Fruit fly (Drosophila melanogaster) whole organism, adult: ENCODE results near the gene CG7692.

Experiments used
- CG11617 ChIP-seq: fragments of 200-800 bp; sonication (Bioruptor generic); optimal IDR thresholded peaks from 2 replicates; lab custom pipeline; 2017; ENCODE audit warnings: mild to moderate bottlenecking, missing biosample characterization, missing genetic modification reagents, missing genetic modification characterization
- CG12768 ChIP-seq: fragments of 200-800 bp; sonication (Bioruptor generic); optimal IDR thresholded peaks from 2 replicates; lab custom pipeline; 2017; ENCODE audit warnings: missing biosample characterization, missing genetic modification characterization, mild to moderate bottlenecking, moderate library complexity, missing genetic modification reagents
- CG14711 ChIP-seq: fragments of 200-800 bp; sonication (Bioruptor generic); optimal IDR thresholded peaks from 2 replicates; lab custom pipeline; 2018; ENCODE audit warnings: missing biosample characterization, mild to moderate bottlenecking, missing genetic modification characterization, moderate library complexity
- CG1620 ChIP-seq: fragments of 200-800 bp; sonication (Bioruptor generic); optimal IDR thresholded peaks from 2 replicates; lab custom pipeline; 2016; ENCODE audit warnings: missing biosample characterization, missing genetic modification characterization
- CG33017 ChIP-seq: fragments of 200-800 bp; sonication (Bioruptor generic); optimal IDR thresholded peaks from 2 replicates; lab custom pipeline; 2018; ENCODE audit warnings: missing biosample characterization, mild to moderate bottlenecking, missing genetic modification characterization, moderate library complexity
- CG5204 ChIP-seq: fragments of 200-800 bp; sonication (Bioruptor generic); optimal IDR thresholded peaks from 2 replicates; lab custom pipeline; 2016; ENCODE audit warnings: missing biosample characterization, missing genetic modification characterization
- CG7045 ChIP-seq: fragments of 200-800 bp; sonication (Bioruptor generic); optimal IDR thresholded peaks from 2 replicates; lab custom pipeline; 2017; ENCODE audit warnings: missing biosample characterization, mild to moderate bottlenecking, missing genetic modification characterization
- CG7101 ChIP-seq: fragments of 200-800 bp; sonication (Bioruptor generic); optimal IDR thresholded peaks from 2 replicates; lab custom pipeline; 2018; ENCODE audit warnings: missing biosample characterization, mild to moderate bottlenecking, missing genetic modification characterization, moderate library complexity
- Clk ChIP-seq: fragments of 200-800 bp; sonication (Bioruptor generic); optimal IDR thresholded peaks from 2 replicates; lab custom pipeline; 2017; ENCODE audit warnings: missing biosample characterization, missing genetic modification characterization
- Crg-1 ChIP-seq: fragments of 200-800 bp; sonication (Bioruptor generic); optimal IDR thresholded peaks from 2 replicates; lab custom pipeline; 2016; ENCODE audit warnings: missing biosample characterization, missing genetic modification characterization
- Hr96 ChIP-seq: fragments of 200-800 bp; sonication (Bioruptor generic); optimal IDR thresholded peaks from 2 replicates; lab custom pipeline; 2016; ENCODE audit warnings: missing biosample characterization, missing genetic modification characterization
- Mnt ChIP-seq: fragments of 200-800 bp; sonication (Bioruptor generic); optimal IDR thresholded peaks from 2 replicates; lab custom pipeline; 2016; ENCODE audit warnings: missing biosample characterization, mild to moderate bottlenecking, missing genetic modification characterization
- bab1 ChIP-seq: fragments of 200-800 bp; sonication (Bioruptor generic); optimal IDR thresholded peaks from 3 replicates; lab custom pipeline; 2019; ENCODE audit warnings: missing biosample characterization, mild to moderate bottlenecking, missing genetic modification characterization, moderate library complexity
- cic ChIP-seq: fragments of 200-800 bp; sonication (Bioruptor generic); optimal IDR thresholded peaks from 2 replicates; lab custom pipeline; 2017; ENCODE audit warnings: missing biosample characterization, mild to moderate bottlenecking, missing genetic modification characterization, moderate library complexity
- cnc ChIP-seq, 2 experiments: fragments of >200 bp; optimal IDR thresholded peaks; 2 replicates each; lab custom pipeline; 2017
- kay ChIP-seq: fragments of 200-800 bp; sonication (Bioruptor generic); peaks from one replicate; lab custom pipeline; 2016; ENCODE audit warnings: missing biosample characterization, missing genetic modification characterization, borderline replicate concordance
- ovo ChIP-seq: fragments of 200-800 bp; sonication (Bioruptor generic); optimal IDR thresholded peaks from 2 replicates; lab custom pipeline; 2016; ENCODE audit warnings: missing biosample characterization, missing genetic modification characterization
- pad ChIP-seq: fragments of 200-800 bp; sonication (Bioruptor generic); optimal IDR thresholded peaks from 3 replicates; lab custom pipeline; 2017; ENCODE audit warnings: missing biosample characterization, missing genetic modification characterization, mild to moderate bottlenecking, moderate library complexity, missing genetic modification reagents
- tj ChIP-seq: fragments of 200-800 bp; sonication (Bioruptor generic); optimal IDR thresholded peaks from 3 replicates; lab custom pipeline; 2017; ENCODE audit warnings: missing biosample characterization, mild to moderate bottlenecking, missing genetic modification characterization, moderate library complexity
- toe ChIP-seq: fragments of 200-800 bp; sonication (Bioruptor generic); optimal IDR thresholded peaks from 2 replicates; lab custom pipeline; 2016; ENCODE audit warnings: missing biosample characterization, missing genetic modification characterization

Gene CG7692

dm6 chr3L:17329069-17329468, 22.6 kb upstream of the CG7692 start, which contains the start of gene Or74a:
Gene Or74a, minus strand, starts transcription at chr3L:17329169.
- TF ChIP-seq Mnt (GFP tag; lab: Kevin White, UChicago) (no peak), pad (GFP tag; lab: Kevin White, UChicago) (no peak), CG7101 (tag; lab: Kevin White, UChicago) (no peak), bab1 (no peak), CG33017 (tag; lab: Kevin White, UChicago) (no peak), cic (GFP tag; lab: Kevin White, UChicago) (no peak), tj (GFP tag; lab: Kevin White, UChicago) (no peak), CG5204 (GFP tag; lab: Kevin White, UChicago) (no peak), Clk (GFP tag; lab: Kevin White, UChicago) (no peak), Hr96 (GFP tag; lab: Kevin White, UChicago) (no peak), CG1620 (GFP tag; lab: Kevin White, UChicago) (no peak), ovo (GFP tag; lab: Kevin White, UChicago) (no peak), CG7045 (GFP tag; lab: Kevin White, UChicago) (no peak), toe (GFP tag; lab: Kevin White, UChicago) (no peak), CG12768 (GFP tag; lab: Kevin White, UChicago) (no peak), CG11617 (GFP tag; lab: Kevin White, UChicago) (no peak)

- no peak for TF ChIP-seq CG5204 (GFP tag; lab: Kevin White, UChicago)
- no peak for TF ChIP-seq Clk (GFP tag; lab: Kevin White, UChicago)
- no peak for TF ChIP-seq CG7101 (tag; lab: Kevin White, UChicago)
- TF ChIP-seq CG12768 (GFP tag; lab: Kevin White, UChicago): no peak
- no peak for TF ChIP-seq cnc (optimal IDR thresholded peaks at IDR 0.05; lab: Kevin White, UChicago)
- no peak for TF ChIP-seq bab1
- no peak for TF ChIP-seq kay (GFP tag; lab: Kevin White, UChicago)
- TF ChIP-seq pad (GFP tag; lab: Kevin White, UChicago): no peak
- no peak for TF ChIP-seq CG33017 (tag; lab: Kevin White, UChicago)
- no peak for TF ChIP-seq Crg-1 (GFP tag; lab: Kevin White, UChicago)
- TF ChIP-seq cic (GFP tag; lab: Kevin White, UChicago): no peak
- TF ChIP-seq ovo (GFP tag; lab: Kevin White, UChicago): no peak
- TF ChIP-seq Hr96 (GFP tag; lab: Kevin White, UChicago): no peak
- TF ChIP-seq toe (GFP tag; lab: Kevin White, UChicago): no peak
- TF ChIP-seq CG11617 (GFP tag; lab: Kevin White, UChicago): no peak
- TF ChIP-seq Mnt (GFP tag; lab: Kevin White, UChicago): no peak
Observed at dm6 chr3L:17339122-17339521, 12.5 kb upstream of the CG7692 start, which contains the start of gene CG6479. Gene CG6479, minus strand, starts transcription at chr3L:17339262.

DNA sequence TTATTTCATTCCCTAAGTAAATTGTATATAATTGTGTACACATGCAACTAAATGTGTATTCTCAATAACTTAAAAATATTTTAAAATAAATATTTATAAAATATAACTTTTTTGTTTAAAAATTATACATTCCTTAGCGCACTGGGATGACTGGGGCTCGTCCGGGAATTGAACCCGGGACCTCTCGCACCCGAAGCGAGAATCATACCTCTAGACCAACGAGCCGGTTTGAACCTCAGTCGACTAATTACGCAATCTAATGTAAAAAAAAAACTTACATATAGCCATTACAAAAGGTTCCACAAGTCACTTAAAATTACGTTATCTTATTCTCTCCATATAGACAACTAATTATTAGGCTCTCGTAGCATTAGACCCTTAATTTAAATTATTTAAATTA, 11.9 kb upstream of the CG7692 start:
- TF ChIP-seq CG7101 (tag; lab: Kevin White, UChicago) (no peak), CG12768 (GFP tag; lab: Kevin White, UChicago) (no peak), cnc (optimal IDR thresholded peaks at IDR 0.05; lab: Kevin White, UChicago) (no peak), ovo (GFP tag; lab: Kevin White, UChicago) (no peak), kay (GFP tag; lab: Kevin White, UChicago) (no peak), cic (GFP tag; lab: Kevin White, UChicago) (no peak), CG14711 (no peak), CG11617 (GFP tag; lab: Kevin White, UChicago) (no peak), Mnt (GFP tag; lab: Kevin White, UChicago) (no peak), Hr96 (GFP tag; lab: Kevin White, UChicago) (no peak), toe (GFP tag; lab: Kevin White, UChicago) (no peak), bab1 (no peak), CG1620 (GFP tag; lab: Kevin White, UChicago) (no peak), CG33017 (tag; lab: Kevin White, UChicago) (no peak), Clk (GFP tag; lab: Kevin White, UChicago) (no peak)

DNA sequence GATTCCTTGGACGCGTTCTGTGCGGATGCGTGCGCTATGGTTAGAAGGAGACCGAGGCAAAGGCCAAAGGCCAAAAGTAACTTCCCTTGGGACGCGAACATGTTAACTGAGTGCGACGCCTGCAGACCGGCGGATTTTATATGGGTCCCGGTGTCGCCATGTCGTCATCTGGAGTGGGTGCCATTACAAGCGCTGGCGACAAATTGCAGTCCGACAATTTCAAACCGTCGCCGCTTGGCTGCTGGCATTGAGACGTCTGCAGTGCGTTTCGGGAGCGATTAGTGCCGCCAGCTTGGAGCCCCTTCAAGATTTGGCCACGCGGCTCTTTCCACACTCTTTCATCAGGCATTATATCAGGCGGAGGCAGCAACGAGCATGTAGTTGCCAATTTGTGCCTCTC, 10.4 kb upstream of the CG7692 start, which contains the start of gene CG13727:
Gene CG13727 (minus strand): TSS at position 101 of the 400 bp plus-strand sequence.
- TF ChIP-seq Clk (GFP tag; lab: Kevin White, UChicago) (no peak), cnc (optimal IDR thresholded peaks at IDR 0.05; lab: Kevin White, UChicago) (no peak), cic (GFP tag; lab: Kevin White, UChicago) (no peak), CG1620 (GFP tag; lab: Kevin White, UChicago) (no peak), tj (GFP tag; lab: Kevin White, UChicago) (no peak), CG14711 (no peak), bab1 (no peak), CG7045 (GFP tag; lab: Kevin White, UChicago) (no peak), Hr96 (GFP tag; lab: Kevin White, UChicago) (no peak), CG5204 (GFP tag; lab: Kevin White, UChicago) (no peak), kay (GFP tag; lab: Kevin White, UChicago) (no peak), CG33017 (tag; lab: Kevin White, UChicago) (no peak)

dm6 chr3L:17344596-17344995, 7.0 kb upstream of the CG7692 start, which contains the start of gene brv2:
Gene brv2, minus strand, starts transcription at chr3L:17344696.
- TF ChIP-seq Clk (GFP tag; lab: Kevin White, UChicago): no peak
- no peak for TF ChIP-seq ovo (GFP tag; lab: Kevin White, UChicago)

DNA sequence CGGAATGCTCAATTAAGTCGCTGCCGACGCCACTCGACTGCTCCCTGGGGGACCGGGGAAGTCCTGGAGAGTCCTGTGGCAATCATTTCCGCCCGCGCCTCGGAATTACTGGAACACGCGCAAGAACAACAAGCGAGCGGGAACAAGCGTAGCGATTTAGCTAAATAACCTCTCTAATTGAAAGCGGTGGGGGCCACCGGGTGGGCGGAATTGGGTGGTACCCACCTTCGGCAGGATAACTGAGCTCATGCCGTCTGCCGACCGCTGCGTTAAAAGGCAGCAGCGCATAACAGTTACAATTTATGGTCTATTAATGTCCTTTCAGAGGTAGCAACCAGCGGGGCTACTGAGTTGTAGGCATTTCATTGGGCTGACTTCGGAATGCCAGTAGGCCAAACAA, 5.2 kb upstream of the CG7692 start:
- TF ChIP-seq CG1620 (GFP tag; lab: Kevin White, UChicago) (no peak), cnc (optimal IDR thresholded peaks at IDR 0.05; lab: Kevin White, UChicago) (no peak)
